Fruit fly (Drosophila melanogaster) whole organism, prepupa: ENCODE measurements around the gene CG33688.

Experiments
- Blimp-1 ChIP-seq: fragments of 200-800 bp; sonication (Bioruptor generic); optimal IDR thresholded peaks from 3 replicates; lab custom pipeline; 2017; ENCODE audit warnings: missing biosample characterization, missing genetic modification characterization, mild to moderate bottlenecking, moderate library complexity, missing genetic modification reagents
- CG10631 ChIP-seq: fragments of 200-800 bp; sonication (Bioruptor generic); optimal IDR thresholded peaks from 2 replicates; lab custom pipeline; 2016; ENCODE audit warnings: missing biosample characterization, missing genetic modification characterization
- CG11294 ChIP-seq: fragments of 200-800 bp; sonication (Bioruptor generic); IDR thresholded peaks from 2 replicates; pipeline ENCODE4 v1.3.6; 2022; ENCODE audit warnings: missing biosample characterization, missing genetic modification characterization
- CG15336 ChIP-seq: fragments of 200-800 bp; sonication (Bioruptor generic); IDR thresholded peaks from 2 replicates; pipeline ENCODE4 v1.3.6; 2022; ENCODE audit warnings: missing biosample characterization, missing genetic modification characterization
- CG1621 ChIP-seq: fragments of 200-800 bp; sonication (Bioruptor generic); optimal IDR thresholded peaks from 3 replicates; lab custom pipeline; 2018; ENCODE audit warnings: missing biosample characterization, mild to moderate bottlenecking, missing genetic modification characterization
- CG16779 ChIP-seq: fragments of 200-800 bp; sonication (Bioruptor generic); optimal IDR thresholded peaks from 3 replicates; lab custom pipeline; 2017; ENCODE audit warnings: missing biosample characterization, mild to moderate bottlenecking, missing genetic modification characterization
- CG32006 ChIP-seq: fragments of 200-800 bp; sonication (Bioruptor generic); optimal IDR thresholded peaks from 3 replicates; lab custom pipeline; 2017; ENCODE audit warnings: missing biosample characterization, mild to moderate bottlenecking, missing genetic modification characterization
- CG3919 ChIP-seq: fragments of 200-800 bp; sonication (Bioruptor generic); optimal IDR thresholded peaks from 3 replicates; lab custom pipeline; 2016; ENCODE audit warnings: missing biosample characterization, missing genetic modification characterization
- CG6163 ChIP-seq: fragments of 200-800 bp; sonication (Bioruptor generic); IDR thresholded peaks from 3 replicates; pipeline ENCODE4 v1.3.6; 2022; ENCODE audit warnings: missing biosample characterization, missing genetic modification characterization
- CG6276 ChIP-seq: fragments of 200-800 bp; sonication (Bioruptor generic); optimal IDR thresholded peaks from 2 replicates; lab custom pipeline; 2017; ENCODE audit warnings: missing biosample characterization, mild to moderate bottlenecking, missing genetic modification characterization
- CG6792 ChIP-seq: fragments of 200-800 bp; sonication (Bioruptor generic); optimal IDR thresholded peaks from 3 replicates; lab custom pipeline; 2016; ENCODE audit warnings: missing biosample characterization, missing genetic modification characterization
- CG6808 ChIP-seq: fragments of 200-800 bp; sonication (Bioruptor generic); optimal IDR thresholded peaks from 3 replicates; lab custom pipeline; 2017; ENCODE audit warnings: missing biosample characterization, missing genetic modification characterization, mild to moderate bottlenecking, moderate library complexity, missing genetic modification reagents
- CG6854 ChIP-seq: fragments of 200-800 bp; sonication (Bioruptor generic); optimal IDR thresholded peaks from 2 replicates; lab custom pipeline; 2017; ENCODE audit warnings: missing biosample characterization, mild to moderate bottlenecking, missing genetic modification characterization
- CG7368 ChIP-seq: fragments of 200-800 bp; sonication (Bioruptor generic); optimal IDR thresholded peaks from 3 replicates; lab custom pipeline; 2016; ENCODE audit warnings: missing biosample characterization, missing genetic modification characterization
- CG8119 ChIP-seq: fragments of 200-800 bp; sonication (Bioruptor generic); IDR thresholded peaks from 3 replicates; pipeline ENCODE4 v1.3.6; 2022; ENCODE audit warnings: missing biosample characterization, missing genetic modification characterization
- CG8632 ChIP-seq: fragments of 200-800 bp; sonication (Bioruptor generic); optimal IDR thresholded peaks from 3 replicates; lab custom pipeline; 2016; ENCODE audit warnings: missing biosample characterization, missing genetic modification characterization
- CG9139 ChIP-seq: fragments of 200-800 bp; sonication (Bioruptor generic); optimal IDR thresholded peaks from 3 replicates; lab custom pipeline; 2017; ENCODE audit warnings: missing biosample characterization, mild to moderate bottlenecking, missing genetic modification characterization
- Eip78C ChIP-seq: fragments of 200-800 bp; sonication (Bioruptor generic); peaks from one replicate; lab custom pipeline; 2016; ENCODE audit warnings: missing biosample characterization, missing genetic modification characterization
- Ets21C ChIP-seq: fragments of 200-800 bp; sonication (Bioruptor generic); optimal IDR thresholded peaks from 3 replicates; lab custom pipeline; 2016; ENCODE audit warnings: missing biosample characterization, missing genetic modification characterization
- Gug ChIP-seq: fragments of 200-800 bp; sonication (Bioruptor generic); IDR thresholded peaks from 2 replicates; pipeline ENCODE4 v1.3.6; 2022; ENCODE audit warnings: missing biosample characterization, missing genetic modification characterization
- Hr38 ChIP-seq: sonication (Bioruptor generic); optimal IDR thresholded peaks from 2 replicates; lab custom pipeline; 2016; ENCODE audit warnings: missing biosample characterization, missing genetic modification characterization
- Hr39 ChIP-seq: fragments of 200-800 bp; sonication (Bioruptor generic); optimal IDR thresholded peaks from 2 replicates; lab custom pipeline; 2016; ENCODE audit warnings: missing biosample characterization, missing genetic modification characterization
- Lpt ChIP-seq: fragments of 200-800 bp; sonication (Bioruptor generic); optimal IDR thresholded peaks from 3 replicates; lab custom pipeline; 2016; ENCODE audit warnings: missing biosample characterization, missing genetic modification characterization
- Met ChIP-seq: fragments of 200-800 bp; sonication (Bioruptor generic); optimal IDR thresholded peaks from 3 replicates; lab custom pipeline; 2016; ENCODE audit warnings: missing biosample characterization, missing genetic modification characterization
- OdsH ChIP-seq: fragments of 200-800 bp; sonication (Bioruptor generic); optimal IDR thresholded peaks from 3 replicates; lab custom pipeline; 2016; ENCODE audit warnings: missing biosample characterization, missing genetic modification characterization
- Smox ChIP-seq: fragments of 200-800 bp; sonication (Bioruptor generic); optimal IDR thresholded peaks from 3 replicates; lab custom pipeline; 2016; ENCODE audit warnings: missing biosample characterization, missing genetic modification characterization
- cyc ChIP-seq: fragments of 200-800 bp; sonication (Bioruptor generic); optimal IDR thresholded peaks from 3 replicates; lab custom pipeline; 2016; ENCODE audit warnings: missing biosample characterization, missing genetic modification characterization
- dac ChIP-seq: fragments of 200-800 bp; sonication (Bioruptor generic); optimal IDR thresholded peaks from 2 replicates; lab custom pipeline; 2017; ENCODE audit warnings: missing biosample characterization, mild to moderate bottlenecking, missing genetic modification characterization
- dsx ChIP-seq: fragments of 200-800 bp; optimal IDR thresholded peaks from 3 replicates; lab custom pipeline; 2019; ENCODE audit warnings: missing biosample characterization, mild to moderate bottlenecking, missing genetic modification characterization, moderate library complexity; ENCODE audit not compliant: poor library complexity, severe bottlenecking
- eg ChIP-seq: fragments of 200-800 bp; sonication (Bioruptor generic); IDR thresholded peaks from 3 replicates; pipeline ENCODE4 v1.3.6; 2022; ENCODE audit warnings: missing biosample characterization, missing genetic modification characterization
- esn ChIP-seq: fragments of 200-800 bp; sonication (Bioruptor generic); optimal IDR thresholded peaks from 2 replicates; lab custom pipeline; 2016; ENCODE audit warnings: missing biosample characterization, mild to moderate bottlenecking, missing genetic modification characterization, moderate library complexity
- fd59A ChIP-seq: fragments of 200-800 bp; sonication (Bioruptor generic); optimal IDR thresholded peaks from 2 replicates; lab custom pipeline; 2017; ENCODE audit warnings: missing biosample characterization, mild to moderate bottlenecking, missing genetic modification characterization, missing genetic modification reagents
- fd85E ChIP-seq: fragments of 200-800 bp; sonication (Bioruptor generic); optimal IDR thresholded peaks from 3 replicates; lab custom pipeline; 2016; ENCODE audit warnings: missing biosample characterization, missing genetic modification characterization
- net ChIP-seq: fragments of 200-800 bp; sonication (Bioruptor generic); optimal IDR thresholded peaks from 3 replicates; lab custom pipeline; 2016; ENCODE audit warnings: missing biosample characterization, missing genetic modification characterization
- spab ChIP-seq: fragments of 200-800 bp; sonication (Bioruptor generic); optimal IDR thresholded peaks from 2 replicates; lab custom pipeline; 2017; ENCODE audit warnings: missing biosample characterization, mild to moderate bottlenecking, missing genetic modification characterization, missing genetic modification reagents
- ss ChIP-seq, 2 experiments: fragments of 200-800 bp; sonication (Bioruptor generic); optimal IDR thresholded peaks; 2 replicates in 1 of 2; 3 replicates in 1 of 2; lab custom pipeline; 2017 to 2018; ENCODE audit warnings: mild to moderate bottlenecking in 2 of 2, missing biosample characterization in 2 of 2, missing genetic modification characterization in 2 of 2, moderate library complexity in 1 of 2
- svp ChIP-seq: fragments of 200-800 bp; sonication (Bioruptor generic); peaks from one replicate; lab custom pipeline; 2016; ENCODE audit warnings: missing biosample characterization, missing genetic modification characterization
- vri ChIP-seq: fragments of 200-800 bp; sonication (Bioruptor generic); optimal IDR thresholded peaks from 3 replicates; lab custom pipeline; 2016; ENCODE audit warnings: missing biosample characterization, mild to moderate bottlenecking, missing genetic modification characterization

CG33688 gene

DNA sequence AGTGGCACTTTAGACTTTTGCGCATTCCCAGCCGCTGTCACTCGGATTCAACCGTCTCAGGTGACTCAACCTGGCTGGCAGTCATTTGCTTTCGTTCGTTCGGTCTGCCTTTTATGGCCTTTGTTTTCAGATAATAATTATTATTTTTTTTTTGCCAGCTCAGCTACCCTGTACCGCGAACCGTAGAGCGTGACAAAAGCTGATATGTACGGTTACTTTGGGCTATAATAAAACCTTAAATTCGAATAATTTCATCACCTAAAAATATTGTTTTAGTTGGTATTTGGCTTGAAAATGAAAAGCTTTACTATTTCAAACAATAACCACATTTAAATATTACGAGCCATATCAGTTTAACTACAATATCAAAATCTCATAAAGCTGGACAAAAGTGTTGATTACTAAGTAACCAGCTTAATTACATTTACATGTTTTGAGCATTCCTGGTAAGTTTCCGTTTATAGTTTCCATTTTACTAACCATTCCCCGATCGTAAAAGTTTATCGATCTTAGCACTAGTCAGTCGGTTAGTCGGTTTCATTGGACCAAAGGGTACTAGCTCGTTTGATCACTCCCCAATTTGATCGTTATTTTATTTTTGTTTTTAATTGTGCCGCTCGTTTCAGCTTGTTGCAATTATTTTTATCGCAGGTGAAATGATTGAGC is 48.0 kb upstream of the CG33688 start (continued):
- TF ChIP-seq CG8632 (GFP tag; lab: Kevin White, UChicago) (no peak), CG1621 (tag; lab: Kevin White, UChicago) (no peak), Met (GFP tag; lab: Kevin White, UChicago) (peak; percentile 21), ss (GFP tag; optimal IDR thresholded peaks at IDR 0.05; lab: Kevin White, UChicago) (no peak), CG7368 (GFP tag; lab: Kevin White, UChicago) (no peak)

DNA sequence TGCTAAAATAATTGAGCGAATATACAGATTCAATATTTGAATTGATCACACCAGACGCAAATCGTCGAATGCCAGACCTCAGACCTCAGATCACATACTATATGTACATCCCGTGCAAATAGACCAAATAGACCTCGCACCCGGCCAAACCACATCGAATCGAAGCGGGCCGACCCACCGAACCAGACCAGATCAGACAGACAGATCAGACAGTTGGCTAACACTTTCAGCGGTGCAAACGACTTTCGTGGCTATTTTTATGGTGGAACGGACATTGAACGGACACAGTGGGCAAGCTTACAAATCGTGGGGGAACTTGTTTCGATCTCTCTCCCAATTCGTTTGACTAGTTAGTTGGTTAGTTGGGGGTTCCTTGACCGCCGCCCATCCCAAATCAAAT is 47.3 kb upstream of the CG33688 start:
- TF ChIP-seq cyc (no peak), CG15336 (GFP tag; lab: Robert Waterston, UW) (0 out of 2 replicates have a peak, but pooled peaks have one; percentile 21), CG32006 (GFP tag; lab: Kevin White, UChicago) (peak; percentile 19)

DNA sequence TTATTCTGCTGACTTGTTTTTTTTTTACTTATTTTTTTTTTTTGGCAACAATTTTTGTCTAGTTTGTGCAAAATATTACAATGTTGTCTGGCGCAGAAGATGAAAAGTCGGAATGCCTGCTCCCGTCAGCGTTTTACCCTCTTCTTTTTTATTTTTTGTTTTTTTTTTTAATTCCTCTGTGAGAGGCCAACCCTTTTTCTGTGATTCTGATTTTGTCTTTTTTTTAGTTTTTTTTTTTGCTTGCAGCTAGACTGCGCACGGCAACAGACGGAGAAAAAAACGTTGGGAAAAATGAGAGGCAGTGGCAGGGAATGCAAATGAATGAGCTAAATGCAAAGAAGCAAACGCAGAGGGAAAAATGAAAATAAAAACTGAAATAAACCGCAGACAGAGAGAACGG is 45.9 kb upstream of the CG33688 start:
- TF ChIP-seq ss (GFP tag; optimal IDR thresholded peaks at IDR 0.05; lab: Kevin White, UChicago) (peak; percentile 15 to 53), fd85E (GFP tag; lab: Kevin White, UChicago) (no peak), esn (GFP tag; lab: Kevin White, UChicago) (no peak), svp (GFP tag; lab: Kevin White, UChicago) (peak; percentile 45), eg (peak; percentile 70; the same call in 2 of the 3 replicates), CG6792 (GFP tag; lab: Kevin White, UChicago) (no peak), spab (GFP tag; lab: Kevin White, UChicago) (peak; percentile 17), dsx (peak; percentile 34), Ets21C (no peak), CG6808 (GFP tag; lab: Kevin White, UChicago) (peak; percentile 53), CG3919 (GFP tag; lab: Kevin White, UChicago) (peak; percentile 29), Blimp-1 (GFP tag; lab: Kevin White, UChicago) (no peak), CG11294 (GFP tag; lab: Robert Waterston, UW) (no peak), CG6163 (GFP tag; lab: Robert Waterston, UW) (peak; percentile 79; the same call in 2 of the 3 replicates), CG6276 (GFP tag; lab: Kevin White, UChicago) (peak; percentile 59), CG6854 (GFP tag; lab: Kevin White, UChicago) (no peak), Gug (GFP tag; lab: Robert Waterston, UW) (peak; percentile 41), CG9139 (GFP tag; lab: Kevin White, UChicago) (peak; percentile 30), Hr39 (no peak), cyc (no peak), dac (GFP tag; lab: Kevin White, UChicago) (no peak), CG8119 (GFP tag; lab: Robert Waterston, UW) (peak; percentile 59), OdsH (GFP tag; lab: Kevin White, UChicago) (peak; percentile 13), CG15336 (GFP tag; lab: Robert Waterston, UW) (peak; percentile 44; the same call in 1 of the 2 replicates), Smox (no peak), CG10631 (GFP tag; lab: Kevin White, UChicago) (no peak), CG16779 (tag; lab: Kevin White, UChicago) (peak; percentile 19), Hr38 (GFP tag; lab: Kevin White, UChicago) (no peak), Eip78C (GFP tag; lab: Kevin White, UChicago) (peak; percentile 64), fd59A (no peak), Lpt (GFP tag; lab: Kevin White, UChicago) (peak; percentile 37)

- no peak for TF ChIP-seq net (GFP tag; lab: Kevin White, UChicago)
- TF ChIP-seq vri (GFP tag; lab: Kevin White, UChicago): peak; percentile 47
- TF ChIP-seq Met (GFP tag; lab: Kevin White, UChicago): peak; percentile 18
- peak; percentile 62 for TF ChIP-seq Eip78C (GFP tag; lab: Kevin White, UChicago)
- no peak for TF ChIP-seq esn (GFP tag; lab: Kevin White, UChicago)
These were observed 45.4 kb upstream of the CG33688 start for dm6 chr3L:16153650-16154049.
